Fruit fly (Drosophila melanogaster) whole organism, prepupa: ENCODE results near the gene CG33687.

Experiments used
- Blimp-1 ChIP-seq: fragments of 200-800 bp; sonication (Bioruptor generic); optimal IDR thresholded peaks from 3 replicates; lab custom pipeline; 2017; ENCODE audit warnings: missing biosample characterization, missing genetic modification characterization, mild to moderate bottlenecking, moderate library complexity, missing genetic modification reagents
- CG10631 ChIP-seq: fragments of 200-800 bp; sonication (Bioruptor generic); optimal IDR thresholded peaks from 2 replicates; lab custom pipeline; 2016; ENCODE audit warnings: missing biosample characterization, missing genetic modification characterization
- CG10669 ChIP-seq: fragments of 200-800 bp; sonication (Bioruptor generic); optimal IDR thresholded peaks from 3 replicates; lab custom pipeline; 2018; ENCODE audit warnings: missing biosample characterization, mild to moderate bottlenecking, missing genetic modification characterization, moderate library complexity
- CG11294 ChIP-seq: fragments of 200-800 bp; sonication (Bioruptor generic); IDR thresholded peaks from 2 replicates; pipeline ENCODE4 v1.3.6; 2022; ENCODE audit warnings: missing biosample characterization, missing genetic modification characterization
- CG11902 ChIP-seq: fragments of 200-800 bp; sonication (Bioruptor generic); optimal IDR thresholded peaks from 3 replicates; lab custom pipeline; 2016; ENCODE audit warnings: missing biosample characterization, missing genetic modification characterization
- CG15336 ChIP-seq: fragments of 200-800 bp; sonication (Bioruptor generic); IDR thresholded peaks from 2 replicates; pipeline ENCODE4 v1.3.6; 2022; ENCODE audit warnings: missing biosample characterization, missing genetic modification characterization
- CG1621 ChIP-seq: fragments of 200-800 bp; sonication (Bioruptor generic); optimal IDR thresholded peaks from 3 replicates; lab custom pipeline; 2018; ENCODE audit warnings: missing biosample characterization, mild to moderate bottlenecking, missing genetic modification characterization
- CG16779 ChIP-seq: fragments of 200-800 bp; sonication (Bioruptor generic); optimal IDR thresholded peaks from 3 replicates; lab custom pipeline; 2017; ENCODE audit warnings: missing biosample characterization, mild to moderate bottlenecking, missing genetic modification characterization
- CG3032 ChIP-seq: fragments of 200-800 bp; optimal IDR thresholded peaks from 2 replicates; lab custom pipeline; 2019; ENCODE audit warnings: missing biosample characterization, mild to moderate bottlenecking, missing genetic modification characterization, moderate library complexity
- CG31627 ChIP-seq: fragments of 200-800 bp; sonication (Bioruptor generic); optimal IDR thresholded peaks from 3 replicates; lab custom pipeline; 2016; ENCODE audit warnings: missing biosample characterization, missing genetic modification characterization
- CG32006 ChIP-seq: fragments of 200-800 bp; sonication (Bioruptor generic); optimal IDR thresholded peaks from 3 replicates; lab custom pipeline; 2017; ENCODE audit warnings: missing biosample characterization, mild to moderate bottlenecking, missing genetic modification characterization
- CG34406 ChIP-seq: fragments of 200-800 bp; sonication (Bioruptor generic); optimal IDR thresholded peaks from 3 replicates; lab custom pipeline; 2016; ENCODE audit warnings: missing biosample characterization, missing genetic modification characterization
- CG4318 ChIP-seq: fragments of 200-800 bp; sonication (Bioruptor generic); optimal IDR thresholded peaks from 3 replicates; lab custom pipeline; 2017; ENCODE audit warnings: missing biosample characterization, mild to moderate bottlenecking, missing genetic modification characterization
- CG6163 ChIP-seq: fragments of 200-800 bp; sonication (Bioruptor generic); IDR thresholded peaks from 3 replicates; pipeline ENCODE4 v1.3.6; 2022; ENCODE audit warnings: missing biosample characterization, missing genetic modification characterization
- CG6792 ChIP-seq: fragments of 200-800 bp; sonication (Bioruptor generic); optimal IDR thresholded peaks from 3 replicates; lab custom pipeline; 2016; ENCODE audit warnings: missing biosample characterization, missing genetic modification characterization
- CG6808 ChIP-seq: fragments of 200-800 bp; sonication (Bioruptor generic); optimal IDR thresholded peaks from 3 replicates; lab custom pipeline; 2017; ENCODE audit warnings: missing biosample characterization, missing genetic modification characterization, mild to moderate bottlenecking, moderate library complexity, missing genetic modification reagents
- CG6854 ChIP-seq: fragments of 200-800 bp; sonication (Bioruptor generic); optimal IDR thresholded peaks from 2 replicates; lab custom pipeline; 2017; ENCODE audit warnings: missing biosample characterization, mild to moderate bottlenecking, missing genetic modification characterization
- CG8119 ChIP-seq: fragments of 200-800 bp; sonication (Bioruptor generic); IDR thresholded peaks from 3 replicates; pipeline ENCODE4 v1.3.6; 2022; ENCODE audit warnings: missing biosample characterization, missing genetic modification characterization
- CG8319 ChIP-seq: fragments of 200-800 bp; sonication (Bioruptor generic); optimal IDR thresholded peaks from 3 replicates; lab custom pipeline; 2016; ENCODE audit warnings: missing biosample characterization, missing genetic modification characterization
- CG9139 ChIP-seq: fragments of 200-800 bp; sonication (Bioruptor generic); optimal IDR thresholded peaks from 3 replicates; lab custom pipeline; 2017; ENCODE audit warnings: missing biosample characterization, mild to moderate bottlenecking, missing genetic modification characterization
- Eip78C ChIP-seq: fragments of 200-800 bp; sonication (Bioruptor generic); peaks from one replicate; lab custom pipeline; 2016; ENCODE audit warnings: missing biosample characterization, missing genetic modification characterization
- Eip93F ChIP-seq: fragments of 200-800 bp; sonication (Bioruptor generic); optimal IDR thresholded peaks from 2 replicates; lab custom pipeline; 2016; ENCODE audit warnings: missing biosample characterization, mild to moderate bottlenecking, missing genetic modification characterization
- Ets21C ChIP-seq: fragments of 200-800 bp; sonication (Bioruptor generic); optimal IDR thresholded peaks from 3 replicates; lab custom pipeline; 2016; ENCODE audit warnings: missing biosample characterization, missing genetic modification characterization
- Ets96B ChIP-seq: fragments of 200-800 bp; optimal IDR thresholded peaks from 2 replicates; lab custom pipeline; 2019; ENCODE audit warnings: missing biosample characterization, mild to moderate bottlenecking, missing genetic modification characterization, moderate library complexity
- Gug ChIP-seq: fragments of 200-800 bp; sonication (Bioruptor generic); IDR thresholded peaks from 2 replicates; pipeline ENCODE4 v1.3.6; 2022; ENCODE audit warnings: missing biosample characterization, missing genetic modification characterization
- Hr39 ChIP-seq: fragments of 200-800 bp; sonication (Bioruptor generic); optimal IDR thresholded peaks from 2 replicates; lab custom pipeline; 2016; ENCODE audit warnings: missing biosample characterization, missing genetic modification characterization
- Hr4 ChIP-seq: fragments of 200-800 bp; sonication (Bioruptor generic); optimal IDR thresholded peaks from 3 replicates; lab custom pipeline; 2016; ENCODE audit warnings: missing biosample characterization, missing genetic modification characterization
- Lpt ChIP-seq: fragments of 200-800 bp; sonication (Bioruptor generic); optimal IDR thresholded peaks from 3 replicates; lab custom pipeline; 2016; ENCODE audit warnings: missing biosample characterization, missing genetic modification characterization
- Met ChIP-seq: fragments of 200-800 bp; sonication (Bioruptor generic); optimal IDR thresholded peaks from 3 replicates; lab custom pipeline; 2016; ENCODE audit warnings: missing biosample characterization, missing genetic modification characterization
- OdsH ChIP-seq: fragments of 200-800 bp; sonication (Bioruptor generic); optimal IDR thresholded peaks from 3 replicates; lab custom pipeline; 2016; ENCODE audit warnings: missing biosample characterization, missing genetic modification characterization
- Smox ChIP-seq: fragments of 200-800 bp; sonication (Bioruptor generic); optimal IDR thresholded peaks from 3 replicates; lab custom pipeline; 2016; ENCODE audit warnings: missing biosample characterization, missing genetic modification characterization
- Sox102F ChIP-seq: fragments of 200-800 bp; sonication (Bioruptor generic); optimal IDR thresholded peaks from 2 replicates; lab custom pipeline; 2016; ENCODE audit warnings: missing biosample characterization, mild to moderate bottlenecking, missing genetic modification characterization
- Sox14 ChIP-seq: fragments of 200-800 bp; sonication (Bioruptor generic); optimal IDR thresholded peaks from 3 replicates; lab custom pipeline; 2016; ENCODE audit warnings: missing biosample characterization, missing genetic modification characterization
- Sox15 ChIP-seq: fragments of 200-800 bp; sonication (Bioruptor generic); optimal IDR thresholded peaks from 3 replicates; lab custom pipeline; 2016; ENCODE audit warnings: missing biosample characterization, missing genetic modification characterization
- cyc ChIP-seq: fragments of 200-800 bp; sonication (Bioruptor generic); optimal IDR thresholded peaks from 3 replicates; lab custom pipeline; 2016; ENCODE audit warnings: missing biosample characterization, missing genetic modification characterization
- dac ChIP-seq: fragments of 200-800 bp; sonication (Bioruptor generic); optimal IDR thresholded peaks from 2 replicates; lab custom pipeline; 2017; ENCODE audit warnings: missing biosample characterization, mild to moderate bottlenecking, missing genetic modification characterization
- eg ChIP-seq: fragments of 200-800 bp; sonication (Bioruptor generic); IDR thresholded peaks from 3 replicates; pipeline ENCODE4 v1.3.6; 2022; ENCODE audit warnings: missing biosample characterization, missing genetic modification characterization
- esn ChIP-seq: fragments of 200-800 bp; sonication (Bioruptor generic); optimal IDR thresholded peaks from 2 replicates; lab custom pipeline; 2016; ENCODE audit warnings: missing biosample characterization, mild to moderate bottlenecking, missing genetic modification characterization, moderate library complexity
- fd85E ChIP-seq: fragments of 200-800 bp; sonication (Bioruptor generic); optimal IDR thresholded peaks from 3 replicates; lab custom pipeline; 2016; ENCODE audit warnings: missing biosample characterization, missing genetic modification characterization
- fkh ChIP-seq: fragments of 200-800 bp; sonication (Bioruptor generic); optimal IDR thresholded peaks from 3 replicates; lab custom pipeline; 2017; ENCODE audit warnings: missing biosample characterization, mild to moderate bottlenecking, missing genetic modification characterization, moderate library complexity
- lz ChIP-seq: fragments of 200-800 bp; sonication (Bioruptor generic); optimal IDR thresholded peaks from 3 replicates; lab custom pipeline; 2016; ENCODE audit warnings: missing biosample characterization, missing genetic modification characterization
- pdm3 ChIP-seq: fragments of 200-800 bp; sonication (Bioruptor generic); optimal IDR thresholded peaks from 3 replicates; lab custom pipeline; 2016; ENCODE audit warnings: missing biosample characterization, missing genetic modification characterization
- salr ChIP-seq, 2 experiments: fragments of 200-800 bp; sonication (Bioruptor generic); optimal IDR thresholded peaks; 3 replicates each; lab custom pipeline; 2016 to 2018; ENCODE audit warnings: missing biosample characterization in 2 of 2, missing genetic modification characterization in 2 of 2, mild to moderate bottlenecking in 1 of 2
- spab ChIP-seq: fragments of 200-800 bp; sonication (Bioruptor generic); optimal IDR thresholded peaks from 2 replicates; lab custom pipeline; 2017; ENCODE audit warnings: missing biosample characterization, mild to moderate bottlenecking, missing genetic modification characterization, missing genetic modification reagents
- ss ChIP-seq, 2 experiments: fragments of 200-800 bp; sonication (Bioruptor generic); optimal IDR thresholded peaks; 2 replicates in 1 of 2; 3 replicates in 1 of 2; lab custom pipeline; 2017 to 2018; ENCODE audit warnings: mild to moderate bottlenecking in 2 of 2, missing biosample characterization in 2 of 2, missing genetic modification characterization in 2 of 2, moderate library complexity in 1 of 2
- svp ChIP-seq: fragments of 200-800 bp; sonication (Bioruptor generic); peaks from one replicate; lab custom pipeline; 2016; ENCODE audit warnings: missing biosample characterization, missing genetic modification characterization
- topi ChIP-seq: fragments of 200-800 bp; sonication (Bioruptor generic); optimal IDR thresholded peaks from 3 replicates; lab custom pipeline; 2016; ENCODE audit warnings: missing biosample characterization, missing genetic modification characterization
- vri ChIP-seq: fragments of 200-800 bp; sonication (Bioruptor generic); optimal IDR thresholded peaks from 3 replicates; lab custom pipeline; 2016; ENCODE audit warnings: missing biosample characterization, mild to moderate bottlenecking, missing genetic modification characterization

The CG33687 gene

dm6 chr3L:16203236-16203635 is 5.6 kb downstream of the CG33687 start (continued):
- peak; percentile 81 for TF ChIP-seq Ets21C
- TF ChIP-seq OdsH (GFP tag; lab: Kevin White, UChicago) = peak; percentile 79
- TF ChIP-seq cyc = peak; percentile 86
- TF ChIP-seq CG3032 (tag; lab: Kevin White, UChicago) = peak; percentile 62
- peak; percentile 70 for TF ChIP-seq CG10631 (GFP tag; lab: Kevin White, UChicago)
- TF ChIP-seq Sox14 (GFP tag; lab: Kevin White, UChicago) = peak; percentile 82
- peak; percentile 63 for TF ChIP-seq Sox15 (GFP tag; lab: Kevin White, UChicago)
- peak; percentile 76 for TF ChIP-seq CG10669 (GFP tag; lab: Kevin White, UChicago)
- TF ChIP-seq Sox102F (GFP tag; lab: Kevin White, UChicago) = peak; percentile 74
- TF ChIP-seq CG6792 (GFP tag; lab: Kevin White, UChicago) = peak; percentile 69
- peak; percentile 52 to 54 for TF ChIP-seq salr (GFP tag; optimal IDR thresholded peaks at IDR 0.05; lab: Kevin White, UChicago)
- TF ChIP-seq svp (GFP tag; lab: Kevin White, UChicago) = peak; percentile 88
- TF ChIP-seq Eip93F (GFP tag; lab: Kevin White, UChicago) = peak; percentile 64
- peak; percentile 89 for TF ChIP-seq Hr39 (GFP tag; lab: Kevin White, UChicago)
- TF ChIP-seq CG34406 = peak; percentile 45
- TF ChIP-seq pdm3 (GFP tag; lab: Kevin White, UChicago) = peak; percentile 78
- TF ChIP-seq Lpt (GFP tag; lab: Kevin White, UChicago) = peak; percentile 47
- TF ChIP-seq CG9139 (GFP tag; lab: Kevin White, UChicago) = no peak
- peak; percentile 83 for TF ChIP-seq CG31627
- TF ChIP-seq CG1621 (tag; lab: Kevin White, UChicago) = peak; percentile 61
- TF ChIP-seq CG6808 (GFP tag; lab: Kevin White, UChicago) = peak; percentile 64
- peak; percentile 69 for TF ChIP-seq eg (GFP tag; lab: Robert Waterston, UW)
- TF ChIP-seq esn (GFP tag; lab: Kevin White, UChicago) = peak; percentile 85
- peak; percentile 72 for TF ChIP-seq Ets96B (tag; lab: Kevin White, UChicago)
- peak; percentile 83 for TF ChIP-seq topi (GFP tag; lab: Kevin White, UChicago)
- TF ChIP-seq CG11294 (GFP tag; lab: Robert Waterston, UW) = peak; percentile 70; the same call in 1 of the 2 replicates
- TF ChIP-seq Eip78C (GFP tag; lab: Kevin White, UChicago) = peak; percentile 93
- peak; percentile 74 for TF ChIP-seq CG11902 (GFP tag; lab: Kevin White, UChicago)
- peak; percentile 60 for TF ChIP-seq spab
- peak; percentile 54 for TF ChIP-seq Gug
- peak; percentile 85 for TF ChIP-seq vri (GFP tag; lab: Kevin White, UChicago)

dm6 chr3L:16204128-16204527 is 6.5 kb downstream of the CG33687 start:
- TF ChIP-seq Gug (peak; percentile 37; the same call in 1 of the 2 replicates), CG6854 (peak; percentile 19), Met (GFP tag; lab: Kevin White, UChicago) (peak; percentile 62), Eip78C (GFP tag; lab: Kevin White, UChicago) (peak; percentile 91), CG8119 (GFP tag; lab: Robert Waterston, UW) (peak; percentile 59), CG10631 (GFP tag; lab: Kevin White, UChicago) (peak; percentile 70), fd85E (no peak), svp (GFP tag; lab: Kevin White, UChicago) (peak; percentile 90), lz (peak; percentile 46), fkh (no peak), Smox (GFP tag; lab: Kevin White, UChicago) (peak; percentile 64), CG15336 (GFP tag; lab: Robert Waterston, UW) (peak; percentile 50; the same call in 1 of the 2 replicates), Eip93F (GFP tag; lab: Kevin White, UChicago) (peak; percentile 44), Lpt (GFP tag; lab: Kevin White, UChicago) (no peak), CG6792 (GFP tag; lab: Kevin White, UChicago) (peak; percentile 74), ss (GFP tag; optimal IDR thresholded peaks at IDR 0.05; lab: Kevin White, UChicago) (peak; percentile 48 to 68), CG11294 (GFP tag; lab: Robert Waterston, UW) (no peak), CG6163 (GFP tag; lab: Robert Waterston, UW) (peak; percentile 56; the same call in 2 of the 3 replicates), CG16779 (tag; lab: Kevin White, UChicago) (peak; percentile 13), CG4318 (GFP tag; lab: Kevin White, UChicago) (no peak), CG10669 (GFP tag; lab: Kevin White, UChicago) (peak; percentile 78), CG8319 (GFP tag; lab: Kevin White, UChicago) (peak; percentile 56), vri (GFP tag; lab: Kevin White, UChicago) (peak; percentile 15), esn (GFP tag; lab: Kevin White, UChicago) (peak; percentile 72), spab (peak; percentile 64), Hr4 (GFP tag; lab: Kevin White, UChicago) (peak; percentile 10), Blimp-1 (peak; percentile 34), CG32006 (GFP tag; lab: Kevin White, UChicago) (peak; percentile 45), eg (GFP tag; lab: Robert Waterston, UW) (peak; percentile 37; the same call in 1 of the 3 replicates), dac (GFP tag; lab: Kevin White, UChicago) (no peak), Hr39 (GFP tag; lab: Kevin White, UChicago) (peak; percentile 29)
